Worm (Caenorhabditis elegans) whole organism, L4 larva: ENCODE data around the gene rad-54.L2.

ENCODE experiments used
- D1046.2 ChIP-seq: fragments of 200-800 bp; sonication (Bioruptor generic); IDR thresholded peaks from 2 replicates; pipeline ENCODE4 v1.3.6; 2022; ENCODE audit warnings: missing genetic modification characterization, missing compliant biosample characterization
- F37D6.2 ChIP-seq: sonication (generic microtip); optimal IDR thresholded peaks from 2 replicates; lab custom pipeline; 2016; ENCODE audit warnings: mild to moderate bottlenecking, missing genetic modification characterization, missing compliant biosample characterization
- F44E2.7 ChIP-seq: fragments of 200-800 bp; sonication (Bioruptor generic); IDR thresholded peaks from 2 replicates; pipeline ENCODE4 v2.1.2; 2022; ENCODE audit warnings: missing genetic modification characterization, missing compliant biosample characterization
- T20F7.1 ChIP-seq: fragments of 200-800 bp; sonication (Bioruptor generic); optimal IDR thresholded peaks from 2 replicates; lab custom pipeline; 2018; ENCODE audit warnings: mild to moderate bottlenecking, missing genetic modification characterization, missing compliant biosample characterization
- Y48G9A.11 ChIP-seq: fragments of 200-800 bp; sonication (Bioruptor generic); IDR thresholded peaks from 2 replicates; pipeline ENCODE4 v1.3.6; 2022; ENCODE audit warnings: missing genetic modification reagents, missing genetic modification characterization, missing compliant biosample characterization
- aha-1 ChIP-seq: fragments of 150-350 bp; peaks from one replicate; lab custom pipeline; 2014; ENCODE audit warnings: missing biosample characterization, missing genetic modification characterization
- aly-2 ChIP-seq: sonication (generic microtip); optimal IDR thresholded peaks from 2 replicates; lab custom pipeline; 2018; ENCODE audit warnings: missing biosample characterization, missing genetic modification characterization
- ama-1 ChIP-seq: fragments of 150-350 bp; optimal IDR thresholded peaks from 2 replicates; lab custom pipeline; 2014; ENCODE audit warnings: inconsistent platforms, mixed read lengths
- ceh-20 ChIP-seq: fragments of 200-800 bp; sonication (Bioruptor generic); IDR thresholded peaks from 2 replicates; pipeline ENCODE4 v1.3.6; 2022; ENCODE audit warnings: missing genetic modification reagents, missing genetic modification characterization, missing compliant biosample characterization
- ceh-28 ChIP-seq: fragments of 150-350 bp; optimal IDR thresholded peaks from 2 replicates; lab custom pipeline; 2014; ENCODE audit warnings: missing biosample characterization, missing genetic modification reagents, missing genetic modification characterization
- ceh-44 ChIP-seq: fragments of 200-800 bp; sonication (Bioruptor generic); IDR thresholded peaks from 2 replicates; pipeline ENCODE4 v1.3.6; 2022; ENCODE audit warnings: missing genetic modification reagents, missing genetic modification characterization, missing compliant biosample characterization
- daf-19 ChIP-seq: fragments of 200-800 bp; sonication (Bioruptor generic); conservative IDR thresholded peaks from 2 replicates; pipeline ENCODE4 v1.3.6; 2022; ENCODE audit warnings: missing genetic modification characterization, missing compliant biosample characterization
- daf-8 ChIP-seq: fragments of 200-800 bp; sonication (Bioruptor generic); IDR thresholded peaks from 2 replicates; pipeline ENCODE4 v1.3.6; 2022; ENCODE audit warnings: missing genetic modification characterization, missing compliant biosample characterization
- dmd-8 ChIP-seq: fragments of 200-800 bp; sonication (Bioruptor generic); IDR thresholded peaks from 2 replicates; pipeline ENCODE4 v1.3.6; 2022; ENCODE audit warnings: missing genetic modification characterization, missing compliant biosample characterization
- dve-1 ChIP-seq: sonication (generic microtip); optimal IDR thresholded peaks from 2 replicates; lab custom pipeline; 2017; ENCODE audit warnings: antibody characterized with exemption, mild to moderate bottlenecking, missing genetic modification characterization, missing compliant biosample characterization; ENCODE audit not compliant: insufficient read depth
- egl-27 ChIP-seq: sonication (generic microtip); optimal IDR thresholded peaks from 3 replicates; lab custom pipeline; 2017; ENCODE audit warnings: missing biosample characterization, missing genetic modification reagents, missing genetic modification characterization
- fkh-10 ChIP-seq: fragments of 150-350 bp; optimal IDR thresholded peaks from 2 replicates; lab custom pipeline; 2014; ENCODE audit warnings: missing biosample characterization, missing genetic modification reagents, missing genetic modification characterization
- gei-8 ChIP-seq: fragments of 200-800 bp; sonication (Bioruptor generic); optimal IDR thresholded peaks from 2 replicates; lab custom pipeline; 2018; ENCODE audit warnings: mild to moderate bottlenecking, missing genetic modification characterization, missing compliant biosample characterization
- hif-1 ChIP-seq, 2 experiments: sonication (generic microtip); optimal IDR thresholded peaks; 2 replicates each; lab custom pipeline; 2016 to 2017; ENCODE audit warnings: missing compliant biosample characterization in 2 of 2, missing genetic modification characterization in 2 of 2, missing genetic modification reagents in 2 of 2, missing genotype in 2 of 2, mild to moderate bottlenecking in 1 of 2
- hlh-30 ChIP-seq: sonication (generic microtip); optimal IDR thresholded peaks from 2 replicates; lab custom pipeline; 2017; ENCODE audit warnings: antibody characterized with exemption, mild to moderate bottlenecking, missing genetic modification characterization, missing compliant biosample characterization; ENCODE audit not compliant: insufficient read depth
- jun-1 ChIP-seq: fragments of 150-350 bp; optimal IDR thresholded peaks from 2 replicates; lab custom pipeline; 2014; ENCODE audit warnings: missing biosample characterization, missing genetic modification reagents, missing genetic modification characterization
- lin-13 ChIP-seq: fragments of 150-350 bp; optimal IDR thresholded peaks from 2 replicates; lab custom pipeline; 2014; ENCODE audit warnings: missing biosample characterization, missing genetic modification reagents, missing genetic modification characterization
- lin-29 ChIP-seq: fragments of 200-800 bp; sonication (Bioruptor generic); IDR thresholded peaks from 2 replicates; pipeline ENCODE4 v1.3.6; 2022; ENCODE audit warnings: missing genetic modification reagents, missing genetic modification characterization, missing compliant biosample characterization
- lin-38 ChIP-seq: fragments of 200-800 bp; sonication (Bioruptor generic); IDR thresholded peaks from 2 replicates; pipeline ENCODE4 v1.3.6; 2022; ENCODE audit warnings: missing genetic modification reagents, missing genetic modification characterization, missing compliant biosample characterization
- lsy-2 ChIP-seq, 2 experiments: fragments of 150-350 bp in 1 of 2; sonication (generic microtip) in 1 of 2; optimal IDR thresholded peaks; 2 replicates each; lab custom pipeline; 2014 to 2017; ENCODE audit warnings: missing biosample characterization in 2 of 2, missing genetic modification characterization in 2 of 2
- mdl-1 ChIP-seq, 2 experiments: fragments of 150-350 bp in 1 of 2; sonication (generic microtip) in 1 of 2; optimal IDR thresholded peaks; 2 replicates each; lab custom pipeline; 2014 to 2017; ENCODE audit warnings: missing biosample characterization in 2 of 2, missing genetic modification characterization in 2 of 2
- mes-2 ChIP-seq: sonication (generic microtip); optimal IDR thresholded peaks from 2 replicates; lab custom pipeline; 2016; ENCODE audit warnings: missing genotype, mild to moderate bottlenecking, missing genetic modification characterization, missing compliant biosample characterization; ENCODE audit not compliant: poor library complexity, severe bottlenecking
- nhr-11 ChIP-seq: fragments of 150-350 bp; optimal IDR thresholded peaks from 2 replicates; lab custom pipeline; 2014; ENCODE audit warnings: missing biosample characterization, missing genetic modification characterization
- nhr-237 ChIP-seq: sonication (generic microtip); optimal IDR thresholded peaks from 2 replicates; lab custom pipeline; 2017; ENCODE audit warnings: missing biosample characterization, missing genetic modification characterization
- nhr-48 ChIP-seq: sonication (generic microtip); optimal IDR thresholded peaks from 2 replicates; lab custom pipeline; 2016; ENCODE audit warnings: mild to moderate bottlenecking, missing genetic modification characterization, missing compliant biosample characterization
- nhr-6 ChIP-seq: fragments of 150-350 bp; optimal IDR thresholded peaks from 2 replicates; lab custom pipeline; 2014; ENCODE audit warnings: missing biosample characterization, missing genetic modification characterization
- nhr-76 ChIP-seq: fragments of 150-350 bp; optimal IDR thresholded peaks from 2 replicates; lab custom pipeline; 2014; ENCODE audit warnings: missing biosample characterization, missing genetic modification characterization
- nhr-77 ChIP-seq: fragments of 150-350 bp; optimal IDR thresholded peaks from 2 replicates; lab custom pipeline; 2014; ENCODE audit warnings: missing biosample characterization, missing genetic modification characterization
- pha-4 ChIP-seq, 2 experiments: fragments of 150-350 bp in 1 of 2; fragments of 200-800 bp in 1 of 2; sonication (Bioruptor generic) in 1 of 2; IDR thresholded peaks in 1 of 2; optimal IDR thresholded peaks in 1 of 2; 2 replicates each; pipeline versions ENCODE4 v1.3.6 to Lab custom; 2014 to 2022; ENCODE audit warnings: missing genetic modification characterization in 2 of 2, missing genetic modification reagents in 2 of 2, missing biosample characterization in 1 of 2, missing compliant biosample characterization in 1 of 2
- pqm-1 ChIP-seq: sonication (generic microtip); optimal IDR thresholded peaks from 2 replicates; lab custom pipeline; 2017; ENCODE audit warnings: missing biosample characterization, missing genetic modification characterization
- set-16 ChIP-seq: fragments of 200-800 bp; sonication (Bioruptor generic); IDR thresholded peaks from 2 replicates; pipeline ENCODE4 v1.3.6; 2022; ENCODE audit warnings: missing genetic modification reagents, missing genetic modification characterization, missing compliant biosample characterization
- skn-1 ChIP-seq: fragments of 150-350 bp; optimal IDR thresholded peaks from 2 replicates; lab custom pipeline; 2014; ENCODE audit warnings: missing biosample characterization, missing genetic modification characterization
- tag-97 ChIP-seq: fragments of 200-800 bp; sonication (Bioruptor generic); IDR thresholded peaks from 2 replicates; pipeline ENCODE4 v1.3.6; 2022; ENCODE audit warnings: missing genetic modification characterization, missing compliant biosample characterization
- tra-1 ChIP-seq: fragments of 200-800 bp; sonication (Bioruptor generic); IDR thresholded peaks from 2 replicates; pipeline ENCODE4 v1.3.6; 2022; ENCODE audit warnings: missing genetic modification reagents, missing genetic modification characterization, missing compliant biosample characterization
- unc-62 ChIP-seq, 3 experiments: fragments of 150-350 bp in 1 of 3; sonication (generic microtip); optimal IDR thresholded peaks in 2 of 3; peaks in 1 of 3; 1 replicate in 1 of 3; 2 replicates in 2 of 3; lab custom pipeline; 2014 to 2017; ENCODE audit warnings: missing biosample characterization in 3 of 3, missing genetic modification characterization in 3 of 3, missing genetic modification reagents in 3 of 3, missing genotype in 1 of 3
- vab-7 ChIP-seq: fragments of 200-800 bp; sonication (Bioruptor generic); IDR thresholded peaks from 2 replicates; pipeline ENCODE4 v1.3.6; 2022; ENCODE audit warnings: missing genetic modification reagents, missing genetic modification characterization, missing compliant biosample characterization
- zfp-3 ChIP-seq: fragments of 200-800 bp; sonication (Bioruptor generic); conservative IDR thresholded peaks from 2 replicates; pipeline ENCODE4 v1.3.6; 2022; ENCODE audit warnings: missing genetic modification reagents, missing genetic modification characterization, missing compliant biosample characterization
- ztf-11 ChIP-seq: fragments of 150-350 bp; optimal IDR thresholded peaks from 2 replicates; lab custom pipeline; 2014; ENCODE audit warnings: missing biosample characterization, missing genetic modification characterization
- ztf-7 ChIP-seq: fragments of 150-350 bp; optimal IDR thresholded peaks from 2 replicates; lab custom pipeline; 2014; ENCODE audit warnings: missing biosample characterization, missing genetic modification characterization

rad-54.L2 gene

DNA sequence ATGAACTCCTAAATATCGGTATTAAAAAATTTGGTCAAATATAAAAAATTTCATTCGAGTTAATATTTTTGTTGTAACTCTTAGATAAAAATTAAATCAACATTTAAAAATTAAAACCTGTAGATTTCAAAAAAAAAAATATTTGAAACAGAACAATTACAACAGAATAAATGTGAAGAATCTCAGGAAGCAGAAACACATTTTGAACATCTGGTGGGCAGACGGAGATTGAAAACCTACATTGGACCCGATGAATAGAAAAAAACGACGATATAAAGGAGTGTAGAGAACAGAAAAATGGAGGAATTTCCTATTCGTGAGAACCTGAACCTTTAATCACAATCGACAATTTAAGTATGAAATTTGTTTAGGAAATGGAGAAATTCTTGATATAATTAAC, 30.2 kb downstream of the rad-54.L2 start:
- no peak for TF ChIP-seq tag-97 (GFP tag; lab: Robert Waterston, UW)
- TF ChIP-seq lsy-2 (tag; optimal IDR thresholded peaks at IDR 0.05; lab: Kevin White, UChicago) = no peak
- TF ChIP-seq gei-8 (GFP tag; lab: Kevin White, UChicago) = no peak
- no peak for TF ChIP-seq vab-7 (GFP tag; lab: Robert Waterston, UW)
- TF ChIP-seq daf-8 (GFP tag; lab: Robert Waterston, UW) = no peak
- no peak for TF ChIP-seq Y48G9A.11
- TF ChIP-seq nhr-237 (tag; lab: Kevin White, UChicago) = no peak
- no peak for TF ChIP-seq hif-1 (tag; optimal IDR thresholded peaks at IDR 0.05; lab: Kevin White, UChicago)
- no peak for TF ChIP-seq daf-19
- no peak for TF ChIP-seq dmd-8 (GFP tag; lab: Robert Waterston, UW)
- TF ChIP-seq F44E2.7 (GFP tag; lab: Robert Waterston, UW) = no peak

DNA sequence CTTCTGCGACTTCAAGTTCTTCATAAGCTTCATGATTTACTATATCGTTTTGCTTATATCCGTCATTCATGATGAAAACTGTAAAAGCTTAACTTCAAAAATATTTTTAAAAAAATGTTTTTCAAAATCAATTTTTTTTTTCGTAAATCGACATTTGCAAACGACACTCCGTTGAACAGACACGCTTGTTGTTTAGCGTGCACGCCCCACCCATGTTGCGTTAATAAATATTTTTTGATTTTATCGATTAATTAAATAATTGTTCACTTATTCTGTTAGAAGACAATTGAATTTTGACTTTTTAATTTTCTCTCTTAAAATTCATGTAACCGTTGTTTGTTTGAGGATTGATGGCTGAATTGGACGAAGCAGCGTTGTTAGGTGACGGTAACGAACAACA, 32.1 kb downstream of the rad-54.L2 start, which contains the start of the genes D1046.2 and cfim-2:
D1046.2 (minus strand) TSS at position 78 of the 400 bp plus-strand sequence.
cfim-2 (plus strand) TSS at position 335 of the 400 bp plus-strand sequence.
- TF ChIP-seq vab-7 (GFP tag; lab: Robert Waterston, UW) (no peak), lsy-2 (tag; optimal IDR thresholded peaks at IDR 0.05; lab: Kevin White, UChicago) (peak in 1 of 2 experiments; percentile 57), mes-2 (peak; percentile 38), hlh-30 (tag; lab: Kevin White, UChicago) (peak; percentile 26), F37D6.2 (tag; lab: Kevin White, UChicago) (no peak), T20F7.1 (GFP tag; lab: Kevin White, UChicago) (peak; percentile 97), lin-13 (no peak), tra-1 (GFP tag; lab: Robert Waterston, UW) (no peak), nhr-76 (tag; lab: Kevin White, UChicago) (no peak), nhr-48 (tag; lab: Kevin White, UChicago) (no peak), dve-1 (tag; lab: Kevin White, UChicago) (peak; percentile 12)

ce11 chrIV:8926511-8926910, 32.6 kb downstream of the rad-54.L2 start:
- no peak for TF ChIP-seq ama-1 (lab: Kevin White, UChicago)
- TF ChIP-seq D1046.2 (GFP tag; lab: Robert Waterston, UW) = 0 out of 2 replicates have a peak, but pooled peaks have one; percentile 55
- TF ChIP-seq aha-1 (tag; lab: Kevin White, UChicago) = peak; percentile 90

ce11 chrIV:8927093-8927492, 33.2 kb downstream of the rad-54.L2 start:
- peak; percentile 80; the same call in 1 of the 2 replicates for TF ChIP-seq set-16 (GFP tag; lab: Robert Waterston, UW)
- TF ChIP-seq egl-27 (tag; lab: Kevin White, UChicago) = peak; percentile 51
- TF ChIP-seq nhr-77 (tag; lab: Kevin White, UChicago) = peak; percentile 26
- TF ChIP-seq pha-4 (GFP tag; IDR thresholded peaks at IDR 0.05; lab: Robert Waterston, UW) = peak; percentile 96
- no peak for TF ChIP-seq pha-4 (tag; optimal IDR thresholded peaks at IDR 0.05; lab: Kevin White, UChicago)
- no peak for TF ChIP-seq lsy-2 (tag; optimal IDR thresholded peaks at IDR 0.05; lab: Kevin White, UChicago)
- TF ChIP-seq nhr-11 (tag; lab: Kevin White, UChicago) = peak; percentile 16
- peak; percentile 89 for TF ChIP-seq zfp-3 (GFP tag; lab: Robert Waterston, UW)
- peak in 1 of 2 experiments; percentile 98 for TF ChIP-seq unc-62 (GFP tag; optimal IDR thresholded peaks at IDR 0.05 in 1 of 2; lab: Kevin White, UChicago)
- TF ChIP-seq unc-62 (tag; optimal IDR thresholded peaks at IDR 0.05; lab: Kevin White, UChicago) = no peak
- TF ChIP-seq ama-1 (lab: Kevin White, UChicago) = peak; percentile 41
- peak; percentile 45 to 61 for TF ChIP-seq hif-1 (tag; optimal IDR thresholded peaks at IDR 0.05; lab: Kevin White, UChicago)
- TF ChIP-seq ztf-7 (tag; lab: Kevin White, UChicago) = peak; percentile 89
- peak; percentile 94 for TF ChIP-seq ceh-44 (GFP tag; lab: Robert Waterston, UW)
- TF ChIP-seq T20F7.1 (GFP tag; lab: Kevin White, UChicago) = peak; percentile 93
- TF ChIP-seq lin-29 (GFP tag; lab: Robert Waterston, UW) = peak; percentile 73; the same call in 1 of the 2 replicates
- TF ChIP-seq nhr-6 (tag; lab: Kevin White, UChicago) = peak; percentile 88
- peak; percentile 25 for TF ChIP-seq pqm-1 (tag; lab: Kevin White, UChicago)
- TF ChIP-seq mdl-1 (tag; optimal IDR thresholded peaks at IDR 0.05; lab: Kevin White, UChicago) = peak in 1 of 2 experiments; percentile 6
- peak; percentile 42 for TF ChIP-seq ceh-28 (tag; lab: Kevin White, UChicago)
- TF ChIP-seq skn-1 = no peak
- TF ChIP-seq ceh-20 = peak; percentile 84
- no peak for TF ChIP-seq aly-2 (tag; lab: Kevin White, UChicago)
- peak; percentile 85 for TF ChIP-seq lin-38 (GFP tag; lab: Robert Waterston, UW)
- TF ChIP-seq tra-1 (GFP tag; lab: Robert Waterston, UW) = peak; percentile 80
- no peak for TF ChIP-seq fkh-10
- no peak for TF ChIP-seq ztf-11 (tag; lab: Kevin White, UChicago)
- peak; percentile 41 for TF ChIP-seq jun-1
